Worm (Caenorhabditis elegans) whole organism, mixed stage, embryonic: ENCODE data around the gene C44H9.7.

Experiments used
- blmp-1 ChIP-seq: fragments of 150-350 bp; optimal IDR thresholded peaks from 2 replicates; lab custom pipeline; 2014; ENCODE audit warnings: missing biosample characterization, missing genetic modification characterization
- nhr-76 ChIP-seq: sonication (generic microtip); optimal IDR thresholded peaks from 2 replicates; lab custom pipeline; 2017; ENCODE audit warnings: missing biosample characterization, missing genetic modification characterization
- snpc-4 ChIP-seq: fragments of 150-350 bp; optimal IDR thresholded peaks from 2 replicates; lab custom pipeline; 2014; ENCODE audit warnings: missing biosample characterization, missing genetic modification characterization

- TF ChIP-seq snpc-4 (tag; lab: Kevin White, UChicago) (no peak), nhr-76 (tag; lab: Kevin White, UChicago) (no peak), blmp-1 (no peak)
Measured at ce11 chrV:12869948-12870347, 15.3 kb upstream of the C44H9.7 start, which contains the start of gene T07F10.3.
